Fruit fly (Drosophila melanogaster): ENCODE results near the gene CASK.

CASK gene

dm6 chr3R:21822562-21822933, at the start of gene CASK:
Gene CASK (minus strand): TSS chr3R:21822674.
- TF ChIP-seq h (optimal IDR thresholded peaks at IDR 0.05) = no peak
- no peak for TF ChIP-seq Myc (optimal IDR thresholded peaks at IDR 0.05)
- TF ChIP-seq insv (optimal IDR thresholded peaks at IDR 0.05) = no peak

DNA sequence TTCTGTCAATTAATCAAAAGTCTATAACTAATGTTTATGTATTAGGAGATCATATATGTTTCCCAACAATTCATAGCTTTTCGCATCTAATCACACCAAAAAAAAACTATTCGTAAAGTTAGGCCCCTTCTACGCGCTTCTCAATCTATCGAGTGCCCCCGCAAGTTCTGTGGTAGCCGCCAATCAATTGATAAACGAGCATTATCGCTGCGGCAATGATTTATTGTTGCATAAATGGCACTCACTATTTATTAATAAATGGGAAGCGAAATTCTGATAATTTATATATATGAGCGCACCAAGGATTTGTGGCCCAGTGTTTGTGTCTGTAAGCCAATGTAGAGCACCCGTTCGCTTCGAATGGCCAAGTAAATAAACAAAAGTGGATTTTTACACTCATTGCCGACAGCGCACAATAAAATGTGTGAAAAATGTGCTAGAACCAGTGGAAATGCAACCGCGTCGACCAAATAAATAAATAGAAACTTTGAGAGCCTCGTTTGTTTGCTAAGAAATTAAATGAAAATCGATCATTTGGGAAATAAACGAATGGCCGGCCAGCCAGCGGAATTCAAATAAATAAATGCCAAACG, 49.0 kb upstream of the CASK start:
- TF ChIP-seq psq (optimal IDR thresholded peaks at IDR 0.05) = no peak
- TF ChIP-seq h (optimal IDR thresholded peaks at IDR 0.05) = no peak
- TF ChIP-seq Sin3A (optimal IDR thresholded peaks at IDR 0.05) = no peak
- no peak for TF ChIP-seq Myc (optimal IDR thresholded peaks at IDR 0.05)
- TF ChIP-seq insv (optimal IDR thresholded peaks at IDR 0.05) = no peak

dm6 chr3R:21870158-21870971, 47.9 kb upstream of the CASK start, which contains the start of gene CG31431:
Gene CG31431 (plus strand): TSS chr3R:21870681.
- TF ChIP-seq Myc (optimal IDR thresholded peaks at IDR 0.05) (no peak), ttk (optimal IDR thresholded peaks at IDR 0.05) (no peak), h (optimal IDR thresholded peaks at IDR 0.05) (no peak)

DNA sequence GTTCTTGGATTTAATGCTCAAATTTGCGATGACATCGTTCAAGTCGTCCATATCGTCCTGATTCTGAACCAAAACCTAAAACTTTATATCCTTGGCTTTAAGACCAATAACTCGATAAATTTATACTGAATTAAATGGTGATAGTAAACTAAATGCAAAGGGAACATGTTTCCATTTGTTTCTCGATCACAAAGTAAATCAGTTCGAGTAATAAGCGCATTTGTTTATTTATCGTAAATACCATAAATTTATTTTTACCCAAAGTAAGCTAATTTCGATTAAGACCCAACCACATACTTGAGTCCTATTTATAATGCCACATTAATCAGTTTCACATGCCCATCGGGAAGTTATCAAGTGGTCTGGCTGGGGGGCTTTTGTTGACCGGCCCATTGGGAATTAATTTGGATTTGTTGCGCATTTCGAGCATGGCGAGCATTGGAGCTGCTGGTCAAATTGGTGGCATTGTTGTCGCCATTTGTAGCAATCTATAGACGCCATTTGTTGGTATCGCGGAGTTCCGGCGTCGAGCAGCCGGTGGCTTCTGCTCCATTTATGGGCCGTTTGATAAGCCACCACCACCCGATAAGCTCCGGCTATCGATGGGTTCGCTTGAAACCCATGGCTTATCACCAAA, 47.1 kb upstream of the CASK start, which contains the start of gene CG31174:
Gene CG31174 (minus strand): TSS at position 51 of the 637 bp plus-strand sequence.
- no peak for TF ChIP-seq Sin3A (optimal IDR thresholded peaks at IDR 0.05)
- no peak for TF ChIP-seq insv (optimal IDR thresholded peaks at IDR 0.05)
- no peak for TF ChIP-seq h (optimal IDR thresholded peaks at IDR 0.05)
- no peak for TF ChIP-seq psq (optimal IDR thresholded peaks at IDR 0.05)
- TF ChIP-seq Myc (optimal IDR thresholded peaks at IDR 0.05) = no peak
- TF ChIP-seq ttk (optimal IDR thresholded peaks at IDR 0.05) = no peak

dm6 chr3R:21867819-21868218, 45.3 kb upstream of the CASK start, which contains the start of the genes CG6569 and Cby:
Gene CG6569 (minus strand): TSS chr3R:21867919.
Gene Cby (plus strand): TSS chr3R:21868003.
- TF ChIP-seq h (optimal IDR thresholded peaks at IDR 0.05) = no peak
- TF ChIP-seq Sin3A (optimal IDR thresholded peaks at IDR 0.05) = no peak
- TF ChIP-seq psq (optimal IDR thresholded peaks at IDR 0.05) = no peak

DNA sequence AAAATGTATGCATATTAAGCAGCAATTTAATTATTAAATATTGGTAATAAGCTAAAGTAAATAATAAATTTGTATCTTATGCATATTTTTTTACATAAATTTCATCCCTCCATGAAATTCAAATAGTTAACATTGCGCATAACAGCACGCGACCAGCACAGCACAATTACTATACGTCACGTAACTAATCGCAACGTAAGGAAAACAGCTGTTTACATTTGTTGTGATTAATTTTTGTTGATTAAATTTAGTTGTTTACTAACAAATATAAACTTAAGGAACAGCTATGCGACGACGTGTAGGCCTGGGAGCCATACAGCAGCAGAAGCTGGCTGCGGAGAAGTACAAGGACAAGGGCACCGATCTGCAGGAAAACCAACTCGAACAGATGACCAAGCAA, 42.5 kb upstream of the CASK start, which contains the start of gene lsn:
Gene lsn (plus strand): TSS at position 177 of the 400 bp plus-strand sequence.
- TF ChIP-seq h (optimal IDR thresholded peaks at IDR 0.05) (no peak), Sin3A (optimal IDR thresholded peaks at IDR 0.05) (no peak), ttk (optimal IDR thresholded peaks at IDR 0.05) (no peak), insv (optimal IDR thresholded peaks at IDR 0.05) (no peak), Myc (optimal IDR thresholded peaks at IDR 0.05) (no peak), psq (optimal IDR thresholded peaks at IDR 0.05) (no peak)

dm6 chr3R:21864484-21864883, 42.0 kb upstream of the CASK start:
- TF ChIP-seq psq (optimal IDR thresholded peaks at IDR 0.05) (no peak), h (optimal IDR thresholded peaks at IDR 0.05) (no peak)

DNA sequence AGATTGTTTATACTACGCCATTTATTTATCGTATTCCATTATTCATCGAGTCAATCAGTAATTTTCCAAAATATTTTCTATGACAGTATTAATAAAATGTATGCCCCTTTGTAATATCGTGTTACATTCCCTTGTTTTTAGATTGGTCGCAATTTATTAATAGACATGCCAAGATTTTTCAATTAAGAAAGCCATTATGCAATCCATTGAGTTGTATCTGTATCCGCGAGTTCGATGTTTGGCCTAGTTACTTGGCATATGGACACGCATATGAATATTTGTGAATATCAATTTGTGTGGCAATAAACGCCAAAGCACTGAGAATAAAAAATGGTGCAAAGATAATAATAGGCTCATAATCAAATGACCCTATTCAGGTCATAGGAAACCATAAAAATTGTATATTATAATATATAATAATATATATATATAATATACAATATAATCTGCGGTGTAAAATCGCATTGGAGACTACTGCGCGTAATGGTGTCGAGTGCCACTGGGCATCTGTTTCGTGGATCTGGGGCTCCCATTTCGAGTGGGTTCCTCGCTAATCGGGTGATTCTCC, 41.4 kb upstream of the CASK start:
- TF ChIP-seq insv (optimal IDR thresholded peaks at IDR 0.05) (no peak), Myc (optimal IDR thresholded peaks at IDR 0.05) (no peak), ttk (optimal IDR thresholded peaks at IDR 0.05) (no peak), psq (optimal IDR thresholded peaks at IDR 0.05) (no peak), h (optimal IDR thresholded peaks at IDR 0.05) (no peak), Sin3A (optimal IDR thresholded peaks at IDR 0.05) (no peak)

dm6 chr3R:21862868-21863267, 40.4 kb upstream of the CASK start:
- TF ChIP-seq ttk (optimal IDR thresholded peaks at IDR 0.05) (no peak), h (optimal IDR thresholded peaks at IDR 0.05) (no peak), Sin3A (optimal IDR thresholded peaks at IDR 0.05) (no peak), Myc (optimal IDR thresholded peaks at IDR 0.05) (no peak)

- no peak for TF ChIP-seq insv (optimal IDR thresholded peaks at IDR 0.05)
- no peak for TF ChIP-seq psq (optimal IDR thresholded peaks at IDR 0.05)
- TF ChIP-seq h (optimal IDR thresholded peaks at IDR 0.05) = no peak
- no peak for TF ChIP-seq Sin3A (optimal IDR thresholded peaks at IDR 0.05)
- TF ChIP-seq Myc (optimal IDR thresholded peaks at IDR 0.05) = no peak
- no peak for TF ChIP-seq ttk (optimal IDR thresholded peaks at IDR 0.05)
Measured at dm6 chr3R:21862137-21862850, 39.8 kb upstream of the CASK start.

DNA sequence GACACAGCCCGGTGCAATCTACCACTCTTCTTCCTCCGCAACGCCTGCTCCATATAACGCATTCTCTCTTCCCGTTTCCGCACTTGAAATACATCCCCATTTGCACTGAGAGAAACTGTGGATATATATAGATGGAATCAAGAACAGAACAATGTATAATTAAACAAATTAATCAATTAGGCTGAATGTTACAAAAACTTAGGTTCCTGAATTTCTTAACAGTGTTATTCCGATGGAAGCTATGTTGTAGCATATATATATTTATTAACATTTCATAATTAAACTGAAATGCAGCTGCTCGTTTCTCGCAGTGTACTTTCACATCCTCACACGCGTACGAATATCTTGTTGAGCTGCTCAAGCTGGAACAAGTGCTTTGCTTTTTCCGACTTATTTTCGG, 37.0 kb upstream of the CASK start:
- TF ChIP-seq psq (optimal IDR thresholded peaks at IDR 0.05) = no peak
- no peak for TF ChIP-seq h (optimal IDR thresholded peaks at IDR 0.05)
- TF ChIP-seq ttk (optimal IDR thresholded peaks at IDR 0.05) = no peak
- TF ChIP-seq Myc (optimal IDR thresholded peaks at IDR 0.05) = no peak
- TF ChIP-seq Sin3A (optimal IDR thresholded peaks at IDR 0.05) = no peak
- TF ChIP-seq insv (optimal IDR thresholded peaks at IDR 0.05) = no peak
